Worm (Caenorhabditis elegans): ENCODE results near the gene F28F9.3.

DNA sequence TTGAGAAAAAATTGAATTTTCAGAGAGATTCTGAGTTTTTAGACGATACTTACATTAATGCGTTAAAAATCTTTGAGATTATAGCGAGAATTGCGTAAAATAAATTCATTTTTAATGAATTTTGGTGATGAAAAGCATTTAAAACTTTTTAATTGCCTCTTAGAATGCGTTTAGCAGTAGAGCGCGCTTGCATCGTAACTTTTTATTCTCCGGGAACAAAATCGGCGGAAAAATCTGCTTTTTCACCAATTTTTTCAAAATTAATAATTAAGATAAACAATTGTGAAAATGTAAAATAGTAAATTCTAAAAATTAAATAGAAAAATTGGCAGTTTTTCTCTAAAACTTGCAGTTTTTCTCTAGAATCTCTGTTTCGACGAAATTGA is 11.4 kb upstream of the F28F9.3 start:
- TF ChIP-seq hsf-1 (GFP tag; IDR thresholded peaks at IDR 0.05) (no peak), nfyb-1 (GFP tag; IDR thresholded peaks at IDR 0.05) (no peak), bed-1 (GFP tag; IDR thresholded peaks at IDR 0.05) (no peak), snpc-4 (GFP tag; optimal IDR thresholded peaks at IDR 0.05) (no peak), snpc-4 (tag; optimal IDR thresholded peaks at IDR 0.05) (no peak), lin-54 (GFP tag; optimal IDR thresholded peaks at IDR 0.05) (no peak), attf-6 (GFP tag; IDR thresholded peaks at IDR 0.05) (no peak)
